Fruit fly (Drosophila melanogaster) whole organism, embryonic: ENCODE measurements around the gene mRpL17.

ENCODE experiments used
- CG10321 ChIP-seq: fragments of 200-800 bp; sonication (Bioruptor generic); IDR thresholded peaks from 2 replicates; pipeline ENCODE4 v1.3.6; 2022; ENCODE audit warnings: missing biosample characterization, missing genetic modification characterization
- CG12104 ChIP-seq: fragments of 200-800 bp; sonication (Bioruptor generic); optimal IDR thresholded peaks from 3 replicates; lab custom pipeline; 2016; ENCODE audit warnings: missing biosample characterization, missing genetic modification characterization
- CG12744 ChIP-seq: fragments of 200-800 bp; sonication (Bioruptor generic); optimal IDR thresholded peaks from 2 replicates; lab custom pipeline; 2016; ENCODE audit warnings: missing biosample characterization, missing genetic modification characterization
- CG13894 ChIP-seq: fragments of 200-800 bp; sonication (Bioruptor generic); optimal IDR thresholded peaks from 3 replicates; lab custom pipeline; 2018; ENCODE audit warnings: missing biosample characterization, mild to moderate bottlenecking, missing genetic modification characterization, moderate library complexity
- CG17612 ChIP-seq: fragments of 200-800 bp; sonication (Bioruptor generic); IDR thresholded peaks from 2 replicates; pipeline ENCODE4 v1.3.6; 2022; ENCODE audit warnings: missing biosample characterization, missing genetic modification characterization
- CG2120 ChIP-seq: fragments of 200-800 bp; sonication (Bioruptor generic); optimal IDR thresholded peaks from 3 replicates; lab custom pipeline; 2016; ENCODE audit warnings: missing biosample characterization, missing genetic modification characterization
- CG30020 ChIP-seq: fragments of 200-800 bp; optimal IDR thresholded peaks from 2 replicates; lab custom pipeline; 2019; ENCODE audit warnings: missing biosample characterization, mild to moderate bottlenecking, missing genetic modification characterization, moderate library complexity
- CG42726 ChIP-seq: fragments of 200-800 bp; sonication (Bioruptor generic); IDR thresholded peaks from 2 replicates; pipeline ENCODE4 v1.3.6; 2022; ENCODE audit warnings: missing biosample characterization, missing genetic modification characterization; ENCODE audit not compliant: partially characterized antibody
- CG4617 ChIP-seq: fragments of 200-800 bp; sonication (Bioruptor generic); optimal IDR thresholded peaks from 3 replicates; lab custom pipeline; 2016; ENCODE audit warnings: missing biosample characterization, missing genetic modification characterization, borderline replicate concordance
- CG6254 ChIP-seq: fragments of 200-800 bp; sonication (Bioruptor generic); optimal IDR thresholded peaks from 3 replicates; lab custom pipeline; 2017; ENCODE audit warnings: mild to moderate bottlenecking, missing biosample characterization, missing genetic modification reagents, missing genetic modification characterization
- CG6654 ChIP-seq: fragments of 200-800 bp; sonication (Bioruptor generic); optimal IDR thresholded peaks from 2 replicates; lab custom pipeline; 2017; ENCODE audit warnings: missing biosample characterization, mild to moderate bottlenecking, missing genetic modification characterization
- CG6683 ChIP-seq: fragments of 200-800 bp; sonication (Bioruptor generic); optimal IDR thresholded peaks from 2 replicates; lab custom pipeline; 2017; ENCODE audit warnings: missing biosample characterization, mild to moderate bottlenecking, missing genetic modification characterization, missing genetic modification reagents
- CG8478 ChIP-seq: fragments of >200 bp; optimal IDR thresholded peaks from 2 replicates; lab custom pipeline; 2018
- CG8765 ChIP-seq: fragments of 200-800 bp; sonication (Bioruptor generic); IDR thresholded peaks from 2 replicates; pipeline ENCODE4 v1.3.6; 2022; ENCODE audit warnings: missing biosample characterization, missing genetic modification characterization
- CG9817 ChIP-seq: fragments of 200-800 bp; sonication (Bioruptor generic); optimal IDR thresholded peaks from 2 replicates; lab custom pipeline; 2018; ENCODE audit warnings: missing biosample characterization, mild to moderate bottlenecking, missing genetic modification characterization, moderate library complexity
- Camta ChIP-seq: fragments of 200-800 bp; sonication (Bioruptor generic); optimal IDR thresholded peaks from 2 replicates; lab custom pipeline; 2016; ENCODE audit warnings: missing biosample characterization, missing genetic modification characterization
- D ChIP-seq, 2 experiments: fragments of 200-800 bp in 1 of 2; fragments of >200 bp in 1 of 2; sonication (Bioruptor generic) in 1 of 2; optimal IDR thresholded peaks; 2 replicates in 1 of 2; 3 replicates in 1 of 2; lab custom pipeline; 2017; ENCODE audit warnings: mild to moderate bottlenecking in 1 of 2, missing biosample characterization in 1 of 2, missing genetic modification characterization in 1 of 2, missing genetic modification reagents in 1 of 2
- D19B ChIP-seq: fragments of 200-800 bp; sonication (Bioruptor generic); optimal IDR thresholded peaks from 2 replicates; lab custom pipeline; 2017; ENCODE audit warnings: missing biosample characterization, mild to moderate bottlenecking, missing genetic modification characterization
- Drgx ChIP-seq: fragments of 200-800 bp; sonication (Bioruptor generic); IDR thresholded peaks from 2 replicates; pipeline ENCODE4 v1.3.6; 2022; ENCODE audit warnings: missing biosample characterization, missing genetic modification characterization
- ERR ChIP-seq: fragments of 200-800 bp; sonication (Bioruptor generic); optimal IDR thresholded peaks from 2 replicates; lab custom pipeline; 2016; ENCODE audit warnings: missing biosample characterization, missing genetic modification characterization
- Fer1 ChIP-seq: fragments of 200-800 bp; sonication (Bioruptor generic); optimal IDR thresholded peaks from 2 replicates; lab custom pipeline; 2017; ENCODE audit warnings: missing biosample characterization, mild to moderate bottlenecking, missing genetic modification characterization
- Fer2 ChIP-seq: fragments of 200-800 bp; sonication (Bioruptor generic); optimal IDR thresholded peaks from 2 replicates; lab custom pipeline; 2018; ENCODE audit warnings: missing biosample characterization, mild to moderate bottlenecking, missing genetic modification characterization, moderate library complexity
- Gug ChIP-seq: fragments of 200-800 bp; sonication (Bioruptor generic); IDR thresholded peaks from 4 replicates; pipeline ENCODE4 v1.3.6; 2022; ENCODE audit warnings: missing biosample characterization, missing genetic modification characterization
- HmgD ChIP-seq: fragments of 200-800 bp; sonication (Bioruptor generic); optimal IDR thresholded peaks from 3 replicates; lab custom pipeline; 2016; ENCODE audit warnings: missing biosample characterization, missing genetic modification characterization
- HmgZ ChIP-seq: fragments of 200-800 bp; sonication (Bioruptor generic); optimal IDR thresholded peaks from 2 replicates; lab custom pipeline; 2018; ENCODE audit warnings: missing biosample characterization, mild to moderate bottlenecking, missing genetic modification characterization
- Hr3 ChIP-seq: fragments of 200-800 bp; sonication (Bioruptor generic); optimal IDR thresholded peaks from 3 replicates; lab custom pipeline; 2016; ENCODE audit warnings: missing biosample characterization, missing genetic modification characterization
- Jarid2 ChIP-seq: fragments of 200-800 bp; sonication (Bioruptor generic); optimal IDR thresholded peaks from 3 replicates; lab custom pipeline; 2017; ENCODE audit warnings: mild to moderate bottlenecking, missing biosample characterization, missing genetic modification reagents, missing genetic modification characterization
- Lhr ChIP-seq: fragments of 200-800 bp; sonication (Bioruptor generic); optimal IDR thresholded peaks from 3 replicates; lab custom pipeline; 2017; ENCODE audit warnings: mild to moderate bottlenecking, missing biosample characterization, missing genetic modification reagents, missing genetic modification characterization
- Meics ChIP-seq: fragments of 200-800 bp; sonication (Bioruptor generic); optimal IDR thresholded peaks from 2 replicates; lab custom pipeline; 2017; ENCODE audit warnings: missing biosample characterization, mild to moderate bottlenecking, missing genetic modification characterization
- Mrtf ChIP-seq: fragments of 200-800 bp; sonication (Bioruptor generic); IDR thresholded peaks from 3 replicates; pipeline ENCODE4 v1.3.6; 2022; ENCODE audit warnings: missing biosample characterization, missing genetic modification characterization
- Nf-YA ChIP-seq: fragments of 200-800 bp; sonication (Bioruptor generic); IDR thresholded peaks from 2 replicates; pipeline ENCODE4 v1.3.6; 2022; ENCODE audit warnings: missing biosample characterization, missing genetic modification characterization
- Oaz ChIP-seq: fragments of 200-800 bp; sonication (Bioruptor generic); IDR thresholded peaks from 2 replicates; pipeline ENCODE4 v1.3.6; 2022; ENCODE audit warnings: missing biosample characterization, missing genetic modification characterization
- Optix ChIP-seq: fragments of 200-800 bp; sonication (Bioruptor generic); IDR thresholded peaks from 3 replicates; pipeline ENCODE4 v1.3.6; 2022; ENCODE audit warnings: missing biosample characterization, missing genetic modification characterization
- Side ChIP-seq: fragments of 200-800 bp; sonication (Bioruptor generic); optimal IDR thresholded peaks from 2 replicates; lab custom pipeline; 2016; ENCODE audit warnings: missing biosample characterization, missing genetic modification characterization
- Sox102F ChIP-seq: fragments of 200-800 bp; sonication (Bioruptor generic); optimal IDR thresholded peaks from 2 replicates; lab custom pipeline; 2018; ENCODE audit warnings: missing biosample characterization, mild to moderate bottlenecking, missing genetic modification characterization, moderate library complexity
- ato ChIP-seq: fragments of 200-800 bp; sonication (Bioruptor generic); IDR thresholded peaks from 2 replicates; pipeline ENCODE4 v1.3.6; 2022; ENCODE audit warnings: missing biosample characterization, missing genetic modification characterization; ENCODE audit not compliant: partially characterized antibody
- chinmo ChIP-seq: fragments of 200-800 bp; sonication (Bioruptor generic); IDR thresholded peaks from 4 replicates; pipeline ENCODE4 v1.3.6; 2022; ENCODE audit warnings: missing biosample characterization, missing genetic modification characterization; ENCODE audit not compliant: partially characterized antibody
- dmrt11E ChIP-seq: fragments of 200-800 bp; sonication (Bioruptor generic); optimal IDR thresholded peaks from 3 replicates; lab custom pipeline; 2018; ENCODE audit warnings: missing biosample characterization, mild to moderate bottlenecking, missing genetic modification characterization, moderate library complexity
- esg ChIP-seq: fragments of 200-800 bp; sonication (Bioruptor generic); conservative IDR thresholded peaks from 2 replicates; pipeline ENCODE4 v1.3.6; 2022; ENCODE audit warnings: missing biosample characterization, missing genetic modification characterization
- gt ChIP-seq: fragments of 200-800 bp; sonication (Bioruptor generic); IDR thresholded peaks from 2 replicates; pipeline ENCODE4 v1.3.6; 2022; ENCODE audit warnings: missing biosample characterization, missing genetic modification characterization
- lmd ChIP-seq: fragments of 200-800 bp; sonication (Bioruptor generic); IDR thresholded peaks from 2 replicates; pipeline ENCODE4 v1.3.6; 2022; ENCODE audit warnings: missing biosample characterization, missing genetic modification characterization
- luna ChIP-seq: fragments of 200-800 bp; sonication (Bioruptor generic); optimal IDR thresholded peaks from 2 replicates; lab custom pipeline; 2016; ENCODE audit warnings: missing biosample characterization, missing genetic modification characterization
- p53 ChIP-seq: fragments of 200-800 bp; sonication (Bioruptor generic); optimal IDR thresholded peaks from 2 replicates; lab custom pipeline; 2016; ENCODE audit warnings: missing biosample characterization, missing genetic modification characterization
- salm ChIP-seq: fragments of 200-800 bp; sonication (Bioruptor generic); optimal IDR thresholded peaks from 2 replicates; lab custom pipeline; 2018; ENCODE audit warnings: missing biosample characterization, mild to moderate bottlenecking, missing genetic modification characterization
- seq ChIP-seq: fragments of 200-800 bp; sonication (Bioruptor generic); IDR thresholded peaks from 2 replicates; pipeline ENCODE4 v1.3.6; 2022; ENCODE audit warnings: missing biosample characterization, missing genetic modification characterization
- sisA ChIP-seq: fragments of 200-800 bp; sonication (Bioruptor generic); IDR thresholded peaks from 2 replicates; pipeline ENCODE4 v1.3.6; 2022; ENCODE audit warnings: missing biosample characterization, missing genetic modification characterization
- unpg ChIP-seq: fragments of 200-800 bp; sonication (Bioruptor generic); optimal IDR thresholded peaks from 3 replicates; lab custom pipeline; 2018; ENCODE audit warnings: missing biosample characterization, mild to moderate bottlenecking, missing genetic modification characterization, moderate library complexity
- zfh1 ChIP-seq: fragments of 200-800 bp; sonication (Bioruptor generic); IDR thresholded peaks from 3 replicates; pipeline ENCODE4 v1.3.6; 2022; ENCODE audit warnings: missing biosample characterization, missing genetic modification characterization

Gene mRpL17

dm6 chr3L:224004-224951 is 40.3 kb upstream of the mRpL17 start (continued):
- TF ChIP-seq p53 (GFP tag; lab: Kevin White, UChicago) (no peak), Optix (GFP tag; lab: Robert Waterston, UW) (peak; percentile 48; the same call in 1 of the 3 replicates), seq (peak; percentile 43; the same call in 1 of the 2 replicates), unpg (GFP tag; lab: Kevin White, UChicago) (peak; percentile 32), lmd (GFP tag; lab: Robert Waterston, UW) (no peak), sisA (GFP tag; lab: Robert Waterston, UW) (no peak), CG12104 (GFP tag; lab: Kevin White, UChicago) (no peak), CG4617 (no peak), HmgD (GFP tag; lab: Kevin White, UChicago) (no peak), Gug (0 out of 4 replicates have a peak, but pooled peaks have one; percentile 13), esg (GFP tag; lab: Robert Waterston, UW) (no peak), CG42726 (peak; percentile 70), Mrtf (GFP tag; lab: Robert Waterston, UW) (no peak), gt (no peak), D (optimal IDR thresholded peaks at IDR 0.05; lab: Kevin White, UChicago) (peak; percentile 95), D (GFP tag; optimal IDR thresholded peaks at IDR 0.05; lab: Kevin White, UChicago) (peak; percentile 55), D19B (GFP tag; lab: Kevin White, UChicago) (no peak), Jarid2 (GFP tag; lab: Kevin White, UChicago) (peak; percentile 73), CG6654 (no peak), CG30020 (no peak), Side (GFP tag; lab: Kevin White, UChicago) (no peak), CG8765 (GFP tag; lab: Robert Waterston, UW) (no peak), Oaz (GFP tag; lab: Robert Waterston, UW) (no peak), dmrt11E (no peak), Camta (no peak), luna (no peak), Lhr (GFP tag; lab: Kevin White, UChicago) (no peak), Fer2 (no peak), CG6683 (GFP tag; lab: Kevin White, UChicago) (no peak), Sox102F (GFP tag; lab: Kevin White, UChicago) (no peak), Meics (GFP tag; lab: Kevin White, UChicago) (peak; percentile 31), chinmo (GFP tag; lab: Robert Waterston, UW) (peak; percentile 68; the same call in 3 of the 4 replicates), HmgZ (peak; percentile 2), salm (tag; lab: Kevin White, UChicago) (peak; percentile 3), CG9817 (no peak), CG13894 (peak; percentile 21), Hr3 (GFP tag; lab: Kevin White, UChicago) (no peak), CG6254 (GFP tag; lab: Kevin White, UChicago) (no peak), ERR (GFP tag; lab: Kevin White, UChicago) (peak; percentile 40), Nf-YA (GFP tag; lab: Robert Waterston, UW) (no peak), CG10321 (GFP tag; lab: Robert Waterston, UW) (peak; percentile 96), CG17612 (no peak), CG12744 (GFP tag; lab: Kevin White, UChicago) (peak; percentile 32), CG8478 (lab: Kevin White, UChicago) (peak; percentile 86), CG2120 (GFP tag; lab: Kevin White, UChicago) (no peak), Fer1 (GFP tag; lab: Kevin White, UChicago) (no peak), zfh1 (GFP tag; lab: Robert Waterston, UW) (peak; percentile 57; the same call in 2 of the 3 replicates), Drgx (GFP tag; lab: Robert Waterston, UW) (peak; percentile 37; the same call in 1 of the 2 replicates), ato (peak; percentile 48)
